Worm (Caenorhabditis elegans) whole organism, L3 larva: ENCODE data around the gene srz-1.

Experiments used
- ZK546.5 ChIP-seq: sonication (generic microtip); optimal IDR thresholded peaks from 2 replicates; lab custom pipeline; 2017; ENCODE audit warnings: missing biosample characterization, missing genetic modification characterization
- aly-2 ChIP-seq: fragments of 150-350 bp; optimal IDR thresholded peaks from 2 replicates; lab custom pipeline; 2014; ENCODE audit warnings: missing biosample characterization, missing genetic modification characterization
- ama-1 ChIP-seq: fragments of 150-350 bp; optimal IDR thresholded peaks from 2 replicates; lab custom pipeline; 2018
- ceh-16 ChIP-seq: sonication (generic microtip); optimal IDR thresholded peaks from 2 replicates; lab custom pipeline; 2017; ENCODE audit warnings: missing biosample characterization, missing genetic modification characterization
- ceh-28 ChIP-seq: fragments of 150-350 bp; optimal IDR thresholded peaks from 2 replicates; lab custom pipeline; 2014; ENCODE audit warnings: missing biosample characterization, missing genetic modification reagents, missing genetic modification characterization
- ceh-82 ChIP-seq: fragments of 150-350 bp; optimal IDR thresholded peaks from 2 replicates; lab custom pipeline; 2014; ENCODE audit warnings: missing biosample characterization, missing genetic modification characterization
- ceh-9 ChIP-seq: sonication (generic microtip); optimal IDR thresholded peaks from 2 replicates; lab custom pipeline; 2018; ENCODE audit warnings: missing biosample characterization, missing genetic modification characterization
- daf-12 ChIP-seq: fragments of 150-350 bp; optimal IDR thresholded peaks from 2 replicates; lab custom pipeline; 2014; ENCODE audit warnings: missing biosample characterization, missing genetic modification reagents, missing genetic modification characterization
- egl-27 ChIP-seq: sonication (generic microtip); optimal IDR thresholded peaks from 4 replicates; lab custom pipeline; 2017; ENCODE audit warnings: missing biosample characterization, missing genetic modification reagents, missing genetic modification characterization
- egl-5 ChIP-seq: fragments of 150-350 bp; optimal IDR thresholded peaks from 2 replicates; lab custom pipeline; 2017; ENCODE audit warnings: missing biosample characterization, missing genetic modification reagents, missing genetic modification characterization, inconsistent platforms
- elt-1 ChIP-seq: fragments of 150-350 bp; optimal IDR thresholded peaks from 2 replicates; lab custom pipeline; 2014; ENCODE audit warnings: missing biosample characterization, missing genetic modification characterization
- elt-2 ChIP-seq: sonication (generic microtip); optimal IDR thresholded peaks from 2 replicates; lab custom pipeline; 2016; ENCODE audit warnings: missing genetic modification reagents, mild to moderate bottlenecking, missing genetic modification characterization, missing compliant biosample characterization
- elt-3 ChIP-seq, 3 experiments: fragments of 150-350 bp in 1 of 3; sonication (generic microtip) in 2 of 3; optimal IDR thresholded peaks; 2 replicates in 2 of 3; 4 replicates in 1 of 3; lab custom pipeline; 2014 to 2017; ENCODE audit warnings: missing biosample characterization in 3 of 3, missing genetic modification characterization in 3 of 3
- fkh-10 ChIP-seq: sonication (generic microtip); optimal IDR thresholded peaks from 2 replicates; lab custom pipeline; 2017; ENCODE audit warnings: missing biosample characterization, missing genetic modification reagents, missing genetic modification characterization
- fos-1 ChIP-seq: fragments of 150-350 bp; optimal IDR thresholded peaks from 2 replicates; lab custom pipeline; 2014; ENCODE audit warnings: missing biosample characterization, missing genetic modification characterization
- hmg-11 ChIP-seq: sonication (generic microtip); optimal IDR thresholded peaks from 2 replicates; lab custom pipeline; 2016; ENCODE audit warnings: missing genetic modification characterization, missing compliant biosample characterization
- jun-1 ChIP-seq: fragments of 150-350 bp; optimal IDR thresholded peaks from 2 replicates; lab custom pipeline; 2014; ENCODE audit warnings: missing biosample characterization, missing genetic modification reagents, missing genetic modification characterization
- lin-15B ChIP-seq: fragments of 150-350 bp; optimal IDR thresholded peaks from 2 replicates; lab custom pipeline; 2014; ENCODE audit warnings: missing biosample characterization, missing genetic modification characterization
- lin-39 ChIP-seq: fragments of 150-350 bp; optimal IDR thresholded peaks from 2 replicates; lab custom pipeline; 2018; ENCODE audit warnings: missing biosample characterization, missing genetic modification reagents, missing genetic modification characterization
- lsy-12 ChIP-seq: sonication (generic microtip); optimal IDR thresholded peaks from 2 replicates; lab custom pipeline; 2016; ENCODE audit warnings: mild to moderate bottlenecking, missing genetic modification characterization, missing compliant biosample characterization
- mdl-1 ChIP-seq: fragments of 150-350 bp; optimal IDR thresholded peaks from 2 replicates; lab custom pipeline; 2014; ENCODE audit warnings: missing biosample characterization, missing genetic modification characterization
- nhr-237 ChIP-seq: fragments of 150-350 bp; optimal IDR thresholded peaks from 2 replicates; lab custom pipeline; 2014; ENCODE audit warnings: missing biosample characterization, missing genetic modification characterization
- nhr-25 ChIP-seq: sonication (generic microtip); optimal IDR thresholded peaks from 2 replicates; lab custom pipeline; 2017; ENCODE audit warnings: missing biosample characterization, missing genetic modification characterization
- nhr-28 ChIP-seq: fragments of 150-350 bp; optimal IDR thresholded peaks from 2 replicates; lab custom pipeline; 2014; ENCODE audit warnings: missing biosample characterization, missing genetic modification characterization
- nhr-43 ChIP-seq: sonication (generic microtip); optimal IDR thresholded peaks from 2 replicates; lab custom pipeline; 2016; ENCODE audit warnings: mild to moderate bottlenecking, missing genetic modification characterization, missing compliant biosample characterization; ENCODE audit not compliant: poor library complexity, severe bottlenecking
- nhr-76 ChIP-seq: fragments of 150-350 bp; sonication (generic microtip); optimal IDR thresholded peaks from 5 replicates; lab custom pipeline; 2014; ENCODE audit warnings: missing biosample characterization, missing genetic modification characterization
- nhr-77 ChIP-seq: fragments of 150-350 bp; optimal IDR thresholded peaks from 2 replicates; lab custom pipeline; 2014; ENCODE audit warnings: missing biosample characterization, missing genetic modification characterization
- pha-4 ChIP-seq: fragments of 150-350 bp; optimal IDR thresholded peaks from 2 replicates; lab custom pipeline; 2014; ENCODE audit warnings: missing biosample characterization, missing genetic modification reagents, missing genetic modification characterization
- pqm-1 ChIP-seq: fragments of 150-350 bp; optimal IDR thresholded peaks from 2 replicates; lab custom pipeline; 2017; ENCODE audit warnings: missing biosample characterization, missing genetic modification characterization, inconsistent platforms
- sea-2 ChIP-seq: fragments of 150-350 bp; sonication (generic microtip); optimal IDR thresholded peaks from 4 replicates; lab custom pipeline; 2014; ENCODE audit warnings: missing biosample characterization, missing genetic modification reagents, missing genetic modification characterization
- tbx-2 ChIP-seq: sonication (generic microtip); optimal IDR thresholded peaks from 2 replicates; lab custom pipeline; 2016; ENCODE audit warnings: mild to moderate bottlenecking, missing genetic modification characterization, missing compliant biosample characterization
- unc-62 ChIP-seq: fragments of 150-350 bp; sonication (generic microtip); optimal IDR thresholded peaks from 4 replicates; lab custom pipeline; 2014; ENCODE audit warnings: missing biosample characterization, missing genetic modification reagents, missing genetic modification characterization
- zag-1 ChIP-seq: fragments of 150-350 bp; optimal IDR thresholded peaks from 2 replicates; lab custom pipeline; 2014; ENCODE audit warnings: missing biosample characterization, missing genetic modification characterization
- ztf-11 ChIP-seq: fragments of 150-350 bp; optimal IDR thresholded peaks from 2 replicates; lab custom pipeline; 2014; ENCODE audit warnings: missing biosample characterization, missing genetic modification characterization
- ztf-4 ChIP-seq: fragments of 150-350 bp; optimal IDR thresholded peaks from 2 replicates; lab custom pipeline; 2014; ENCODE audit warnings: missing biosample characterization, missing genetic modification characterization

Gene srz-1

DNA sequence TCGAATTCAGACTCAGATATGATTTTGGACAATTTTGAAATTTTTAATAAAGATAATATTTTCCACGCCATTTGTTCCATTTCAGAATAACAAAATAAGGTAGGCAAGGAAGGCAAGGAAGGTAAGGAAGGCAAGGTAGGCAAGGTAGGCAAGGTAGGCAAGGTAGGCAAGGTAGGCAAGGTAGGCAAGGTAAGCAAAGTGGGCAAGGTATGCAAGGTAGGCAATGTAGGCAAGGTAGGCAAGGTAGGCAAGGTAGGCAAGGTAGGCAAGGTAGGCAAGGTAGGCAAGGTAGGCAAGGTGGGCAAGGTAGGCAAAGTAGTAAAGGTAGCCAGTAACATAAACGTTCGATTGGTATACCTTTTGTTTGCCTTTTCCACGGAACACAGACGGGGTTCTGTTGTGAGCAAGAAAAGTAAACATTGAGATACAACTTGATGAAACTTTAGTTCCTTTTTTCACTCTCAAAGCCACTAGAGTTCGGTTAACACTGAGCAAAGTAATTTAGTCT, 24.2 kb downstream of the srz-1 start, which contains the start of gene Y70C5C.1:
Y70C5C.1 (plus strand) TSS at position 458 of the 508 bp plus-strand sequence.
- TF ChIP-seq nhr-237 (tag; lab: Kevin White, UChicago) (no peak), pqm-1 (tag; lab: Kevin White, UChicago) (no peak), egl-5 (tag; lab: Kevin White, UChicago) (no peak), ceh-28 (tag; lab: Kevin White, UChicago) (no peak), ceh-9 (tag; lab: Kevin White, UChicago) (no peak)
- TF ChIP-seq, all 47 proteins: peak for 0

DNA sequence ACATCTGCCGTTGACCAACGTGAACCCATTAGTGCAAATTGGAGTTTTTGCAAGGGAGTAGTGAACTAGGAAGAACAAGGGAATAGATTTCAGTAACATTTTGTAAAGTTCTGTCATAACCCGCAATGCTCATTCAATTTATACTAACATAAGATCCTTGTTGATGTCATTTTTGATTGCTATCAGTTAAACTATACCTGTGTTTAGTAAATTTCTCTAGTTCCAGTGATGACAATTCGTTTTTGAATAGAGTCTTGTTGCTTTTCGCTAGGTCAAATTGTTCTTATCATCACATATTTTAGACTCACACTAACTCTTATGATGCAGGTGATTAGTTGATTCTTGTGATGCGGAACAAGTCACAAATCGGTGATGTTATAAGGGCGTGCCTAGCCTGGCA, 30.9 kb downstream of the srz-1 start, which contains the start of gene clec-9:
clec-9 (minus strand) TSS at position 101 of the 400 bp plus-strand sequence.
- TF ChIP-seq nhr-25: no peak
- no peak for TF ChIP-seq ceh-16 (tag; lab: Kevin White, UChicago)
- TF ChIP-seq nhr-76 (tag; lab: Kevin White, UChicago): no peak
- no peak for TF ChIP-seq nhr-43 (tag; lab: Kevin White, UChicago)
- no peak for TF ChIP-seq lin-15B (tag; lab: Kevin White, UChicago)
- no peak for TF ChIP-seq unc-62 (GFP tag; lab: Kevin White, UChicago)
- no peak for TF ChIP-seq ZK546.5 (tag; lab: Kevin White, UChicago)
- TF ChIP-seq ztf-4 (tag; lab: Kevin White, UChicago): no peak
- TF ChIP-seq mdl-1 (tag; lab: Kevin White, UChicago): no peak
- no peak for TF ChIP-seq elt-3 (tag; optimal IDR thresholded peaks at IDR 0.05; lab: Kevin White, UChicago)
- TF ChIP-seq jun-1: no peak
- TF ChIP-seq ztf-11: no peak
- no peak for TF ChIP-seq elt-1 (tag; lab: Kevin White, UChicago)
- no peak for TF ChIP-seq nhr-77 (tag; lab: Kevin White, UChicago)
- no peak for TF ChIP-seq elt-2

DNA sequence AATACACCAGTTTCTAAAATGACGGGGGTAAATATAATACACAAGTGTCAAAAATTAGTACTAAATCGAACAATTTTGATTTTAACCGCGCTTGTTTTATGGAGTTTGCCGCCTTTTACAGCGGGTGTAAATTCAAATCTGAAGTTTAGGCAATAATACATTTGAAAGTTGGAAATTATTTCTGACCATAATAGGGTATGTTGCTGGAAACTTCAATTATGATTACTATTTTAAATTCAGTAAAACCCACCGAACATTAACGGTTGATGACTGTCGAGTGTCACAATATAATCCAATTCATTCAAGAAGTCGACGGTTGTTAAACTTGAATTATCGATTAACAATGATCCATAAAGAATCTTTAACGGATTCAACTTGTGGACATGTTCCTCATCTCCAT, 38.1 kb downstream of the srz-1 start:
- TF ChIP-seq pqm-1 (tag; lab: Kevin White, UChicago) (no peak), ama-1 (lab: Kevin White, UChicago) (no peak), fkh-10 (GFP tag; lab: Kevin White, UChicago) (no peak), lin-15B (tag; lab: Kevin White, UChicago) (no peak)

DNA sequence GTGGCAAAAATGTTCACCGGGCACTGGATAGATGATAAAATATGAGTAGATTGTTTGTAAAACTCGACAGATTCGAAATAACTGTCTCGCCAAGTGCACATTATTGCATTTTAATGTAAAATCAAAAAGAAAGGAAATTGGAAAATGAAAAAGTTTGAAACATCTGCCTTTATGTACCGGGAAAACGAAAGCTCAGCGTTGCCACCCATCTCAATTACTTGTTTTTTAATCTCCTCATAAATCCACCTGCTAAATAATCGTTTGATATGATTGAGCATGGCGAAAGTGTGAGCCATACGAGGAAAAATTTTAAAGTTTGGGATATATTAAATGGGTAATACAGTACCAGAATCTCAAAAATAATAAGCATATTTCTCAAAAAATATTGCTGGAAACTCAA, 40.9 kb downstream of the srz-1 start, which contains the start of gene srh-137:
srh-137 (minus strand) TSS at position 101 of the 400 bp plus-strand sequence.
- TF ChIP-seq pha-4: no peak
- TF ChIP-seq aly-2 (tag; lab: Kevin White, UChicago): no peak
- TF ChIP-seq fos-1 (tag; lab: Kevin White, UChicago): no peak
- no peak for TF ChIP-seq lin-15B (tag; lab: Kevin White, UChicago)
- no peak for TF ChIP-seq nhr-43 (tag; lab: Kevin White, UChicago)
- no peak for TF ChIP-seq tbx-2 (tag; lab: Kevin White, UChicago)
- TF ChIP-seq lsy-12 (tag; lab: Kevin White, UChicago): no peak
- TF ChIP-seq zag-1: no peak
- TF ChIP-seq hmg-11: no peak

DNA sequence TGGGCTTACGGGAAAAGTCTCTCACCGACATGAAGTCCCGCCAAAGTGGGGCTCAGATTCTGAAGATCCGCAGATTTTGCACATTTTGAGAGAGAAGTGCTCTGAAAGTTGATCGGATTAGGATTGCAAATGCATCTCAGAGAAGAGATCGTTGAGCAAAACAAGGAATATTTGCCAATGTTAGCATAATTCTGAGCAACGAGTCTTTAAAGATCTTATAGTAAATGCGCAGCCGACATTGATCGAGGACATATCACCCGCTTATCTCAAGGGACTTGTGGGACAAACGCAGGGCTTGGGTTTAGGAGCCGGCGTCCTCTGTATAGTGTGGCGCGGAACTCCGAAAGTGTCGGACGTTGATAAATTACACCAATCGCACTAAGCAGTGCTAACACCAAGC, 48.1 kb downstream of the srz-1 start, which contains the start of gene nhr-112:
nhr-112 (minus strand) TSS at position 101 of the 400 bp plus-strand sequence.
- no peak for TF ChIP-seq nhr-237 (tag; lab: Kevin White, UChicago)
- TF ChIP-seq nhr-76 (tag; lab: Kevin White, UChicago): no peak
- no peak for TF ChIP-seq aly-2 (tag; lab: Kevin White, UChicago)
- TF ChIP-seq ceh-82 (tag; lab: Kevin White, UChicago): no peak
- no peak for TF ChIP-seq sea-2 (GFP tag; lab: Kevin White, UChicago)
- TF ChIP-seq unc-62 (GFP tag; lab: Kevin White, UChicago): no peak
- no peak for TF ChIP-seq ceh-16 (tag; lab: Kevin White, UChicago)
- TF ChIP-seq egl-27 (tag; lab: Kevin White, UChicago): no peak
- TF ChIP-seq hmg-11: no peak
- TF ChIP-seq nhr-28 (tag; lab: Kevin White, UChicago): no peak
- no peak for TF ChIP-seq ceh-9 (tag; lab: Kevin White, UChicago)
- TF ChIP-seq daf-12 (tag; lab: Kevin White, UChicago): no peak
- TF ChIP-seq lin-39 (tag; lab: Kevin White, UChicago): no peak
